Worm (Caenorhabditis elegans) whole organism, L4 larva: ENCODE measurements around the gene far-7.

Experiments
- R02D3.7 ChIP-seq: fragments of 150-350 bp; sonication (generic microtip); optimal IDR thresholded peaks from 3 replicates; lab custom pipeline; 2014; ENCODE audit warnings: missing biosample characterization, missing genetic modification characterization
- Y75B8A.6 ChIP-seq: fragments of 200-800 bp; sonication (Bioruptor generic); IDR thresholded peaks from 2 replicates; pipeline ENCODE4 v1.3.6; 2022; ENCODE audit warnings: missing genetic modification reagents, missing genetic modification characterization, missing compliant biosample characterization
- egl-27 ChIP-seq: sonication (generic microtip); optimal IDR thresholded peaks from 3 replicates; lab custom pipeline; 2017; ENCODE audit warnings: missing biosample characterization, missing genetic modification reagents, missing genetic modification characterization
- egl-43 ChIP-seq: fragments of 200-800 bp; sonication (Bioruptor generic); IDR thresholded peaks from 2 replicates; pipeline ENCODE4 v1.3.6; 2022; ENCODE audit warnings: missing genetic modification reagents, missing genetic modification characterization, missing compliant biosample characterization
- fkh-10 ChIP-seq: fragments of 150-350 bp; optimal IDR thresholded peaks from 2 replicates; lab custom pipeline; 2014; ENCODE audit warnings: missing biosample characterization, missing genetic modification reagents, missing genetic modification characterization
- lsy-2 ChIP-seq, 2 experiments: fragments of 150-350 bp in 1 of 2; sonication (generic microtip) in 1 of 2; optimal IDR thresholded peaks; 2 replicates each; lab custom pipeline; 2014 to 2017; ENCODE audit warnings: missing biosample characterization in 2 of 2, missing genetic modification characterization in 2 of 2
- mdl-1 ChIP-seq, 2 experiments: fragments of 150-350 bp in 1 of 2; sonication (generic microtip) in 1 of 2; optimal IDR thresholded peaks; 2 replicates each; lab custom pipeline; 2014 to 2017; ENCODE audit warnings: missing biosample characterization in 2 of 2, missing genetic modification characterization in 2 of 2
- nhr-102 ChIP-seq: sonication (generic microtip); optimal IDR thresholded peaks from 2 replicates; lab custom pipeline; 2016; ENCODE audit warnings: mild to moderate bottlenecking, missing genetic modification characterization, moderate library complexity, missing compliant biosample characterization
- pha-4 ChIP-seq, 2 experiments: fragments of 150-350 bp in 1 of 2; fragments of 200-800 bp in 1 of 2; sonication (Bioruptor generic) in 1 of 2; IDR thresholded peaks in 1 of 2; optimal IDR thresholded peaks in 1 of 2; 2 replicates each; pipeline versions ENCODE4 v1.3.6 to Lab custom; 2014 to 2022; ENCODE audit warnings: missing genetic modification characterization in 2 of 2, missing genetic modification reagents in 2 of 2, missing biosample characterization in 1 of 2, missing compliant biosample characterization in 1 of 2
- pqm-1 ChIP-seq: sonication (generic microtip); optimal IDR thresholded peaks from 2 replicates; lab custom pipeline; 2017; ENCODE audit warnings: missing biosample characterization, missing genetic modification characterization
- snpc-1.2 ChIP-seq: fragments of 200-800 bp; sonication (Bioruptor generic); IDR thresholded peaks from 2 replicates; pipeline ENCODE4 v1.3.6; 2022; ENCODE audit warnings: missing genetic modification reagents, missing genetic modification characterization, missing compliant biosample characterization
- snpc-4 ChIP-seq: fragments of 150-350 bp; optimal IDR thresholded peaks from 2 replicates; lab custom pipeline; 2014; ENCODE audit warnings: missing biosample characterization, missing genetic modification characterization

DNA sequence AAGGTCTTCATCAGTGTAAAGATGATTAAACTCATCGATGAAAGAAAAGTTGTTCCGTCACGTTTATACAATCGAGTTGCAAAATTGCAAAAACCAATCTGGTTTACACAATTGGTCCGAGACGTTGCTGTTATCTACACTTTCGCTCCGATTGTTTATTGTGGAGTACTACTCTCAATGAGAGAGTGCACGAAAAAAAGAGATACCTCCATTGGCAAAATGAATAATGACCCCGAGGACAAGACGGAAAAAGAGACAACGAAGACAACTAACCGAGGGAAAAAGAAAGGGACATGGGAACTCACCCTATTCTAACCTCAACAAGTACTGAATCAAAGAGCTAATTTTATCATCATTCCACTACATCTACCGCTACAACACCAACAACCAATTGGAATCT lies 6.0 kb upstream of the far-7 start:
- TF ChIP-seq snpc-4 = no peak
- TF ChIP-seq fkh-10 = no peak
- TF ChIP-seq lsy-2 (tag; optimal IDR thresholded peaks at IDR 0.05; lab: Kevin White, UChicago) = no peak
- no peak for TF ChIP-seq nhr-102 (tag; lab: Kevin White, UChicago)
- no peak for TF ChIP-seq Y75B8A.6 (GFP tag; lab: Robert Waterston, UW)
- no peak for TF ChIP-seq pha-4 (GFP tag; IDR thresholded peaks at IDR 0.05; lab: Robert Waterston, UW)
- no peak for TF ChIP-seq pha-4 (tag; optimal IDR thresholded peaks at IDR 0.05; lab: Kevin White, UChicago)
- TF ChIP-seq pqm-1 = no peak
- TF ChIP-seq snpc-1.2 = no peak
- TF ChIP-seq mdl-1 (tag; optimal IDR thresholded peaks at IDR 0.05; lab: Kevin White, UChicago) = no peak
- no peak for TF ChIP-seq R02D3.7 (tag; lab: Kevin White, UChicago)
- TF ChIP-seq egl-43 (GFP tag; lab: Robert Waterston, UW) = no peak
- no peak for TF ChIP-seq egl-27 (tag; lab: Kevin White, UChicago)
